Fruit fly (Drosophila melanogaster) whole organism, embryonic: ENCODE results near the gene CG9682.

Source experiments
- Ada2b ChIP-seq: fragments of 200-800 bp; sonication (Bioruptor generic); IDR thresholded peaks from 2 replicates; pipeline ENCODE4 v1.3.6; 2022; ENCODE audit warnings: missing biosample characterization, missing genetic modification characterization
- Aef1 ChIP-seq: fragments of 200-800 bp; sonication (Bioruptor generic); IDR thresholded peaks from 3 replicates; pipeline ENCODE4 v1.3.6; 2022; ENCODE audit warnings: missing biosample characterization, missing genetic modification characterization
- CG10979 ChIP-seq: fragments of 200-800 bp; sonication (Bioruptor generic); optimal IDR thresholded peaks from 2 replicates; lab custom pipeline; 2018; ENCODE audit warnings: missing biosample characterization, mild to moderate bottlenecking, missing genetic modification characterization, moderate library complexity
- CG14667 ChIP-seq: fragments of 200-800 bp; sonication (Bioruptor generic); IDR thresholded peaks from 2 replicates; pipeline ENCODE4 v1.3.6; 2022; ENCODE audit warnings: missing biosample characterization, missing genetic modification characterization
- CG15073 ChIP-seq: fragments of 200-800 bp; sonication (Bioruptor generic); optimal IDR thresholded peaks from 2 replicates; lab custom pipeline; 2016; ENCODE audit warnings: missing biosample characterization, missing genetic modification characterization
- CG1529 ChIP-seq: fragments of 200-800 bp; sonication (Bioruptor generic); optimal IDR thresholded peaks from 3 replicates; lab custom pipeline; 2018; ENCODE audit warnings: missing biosample characterization, missing genetic modification characterization
- CG17359 ChIP-seq: fragments of 200-800 bp; sonication (Bioruptor generic); optimal IDR thresholded peaks from 3 replicates; lab custom pipeline; 2018; ENCODE audit warnings: missing biosample characterization, mild to moderate bottlenecking, missing genetic modification characterization, moderate library complexity
- CG2116 ChIP-seq: fragments of 200-800 bp; sonication (Bioruptor generic); optimal IDR thresholded peaks from 3 replicates; lab custom pipeline; 2018; ENCODE audit warnings: missing biosample characterization, mild to moderate bottlenecking, missing genetic modification characterization
- CG2678 ChIP-seq: fragments of 200-800 bp; sonication (Bioruptor generic); optimal IDR thresholded peaks from 3 replicates; lab custom pipeline; 2019; ENCODE audit warnings: missing biosample characterization, mild to moderate bottlenecking, missing genetic modification characterization, moderate library complexity
- CG2889 ChIP-seq: fragments of 200-800 bp; sonication (Bioruptor generic); IDR thresholded peaks from 3 replicates; pipeline ENCODE4 v1.3.6; 2022; ENCODE audit warnings: missing biosample characterization, missing genetic modification characterization
- CG32532 ChIP-seq: fragments of 200-800 bp; sonication (Bioruptor generic); IDR thresholded peaks from 2 replicates; pipeline ENCODE4 v1.3.6; 2022; ENCODE audit warnings: missing biosample characterization, missing genetic modification characterization
- CG32767 ChIP-seq: fragments of 200-800 bp; sonication (Bioruptor generic); IDR thresholded peaks from 2 replicates; pipeline ENCODE4 v1.3.6; 2022; ENCODE audit warnings: missing biosample characterization, missing genetic modification characterization
- CG3281 ChIP-seq: fragments of 200-800 bp; sonication (Bioruptor generic); optimal IDR thresholded peaks from 3 replicates; lab custom pipeline; 2017; ENCODE audit warnings: missing biosample characterization, mild to moderate bottlenecking, missing genetic modification characterization
- CG4404 ChIP-seq: fragments of 200-800 bp; sonication (Bioruptor generic); IDR thresholded peaks from 2 replicates; pipeline ENCODE4 v1.3.6; 2022; ENCODE audit warnings: missing biosample characterization, missing genetic modification characterization
- CG4424 ChIP-seq: fragments of 200-800 bp; sonication (Bioruptor generic); optimal IDR thresholded peaks from 3 replicates; lab custom pipeline; 2016; ENCODE audit warnings: missing biosample characterization, missing genetic modification characterization
- CG7357 ChIP-seq: fragments of 200-800 bp; sonication (Bioruptor generic); IDR thresholded peaks from 3 replicates; pipeline ENCODE4 v1.3.6; 2022; ENCODE audit warnings: missing biosample characterization, missing genetic modification characterization
- CG8388 ChIP-seq: fragments of 200-800 bp; sonication (Bioruptor generic); optimal IDR thresholded peaks from 2 replicates; lab custom pipeline; 2019; ENCODE audit warnings: missing biosample characterization, mild to moderate bottlenecking, missing genetic modification characterization, moderate library complexity
- CG9727 ChIP-seq: fragments of 200-800 bp; sonication (Bioruptor generic); optimal IDR thresholded peaks from 3 replicates; lab custom pipeline; 2017; ENCODE audit warnings: missing biosample characterization, mild to moderate bottlenecking, missing genetic modification characterization
- CG9932 ChIP-seq: fragments of 200-800 bp; sonication (Bioruptor generic); IDR thresholded peaks from 2 replicates; pipeline ENCODE4 v1.3.6; 2022; ENCODE audit warnings: missing biosample characterization, missing genetic modification characterization
- D19A ChIP-seq: fragments of 200-800 bp; optimal IDR thresholded peaks from 3 replicates; lab custom pipeline; 2019; ENCODE audit warnings: missing biosample characterization, mild to moderate bottlenecking, missing genetic modification characterization, moderate library complexity
- Dfd ChIP-seq, 2 experiments: fragments of >200 bp; optimal IDR thresholded peaks; 2 replicates each; lab custom pipeline; 2017; ENCODE audit warnings: missing biosample characterization in 2 of 2, missing genetic modification characterization in 2 of 2
- Gug ChIP-seq: fragments of 200-800 bp; sonication (Bioruptor generic); IDR thresholded peaks from 4 replicates; pipeline ENCODE4 v1.3.6; 2022; ENCODE audit warnings: missing biosample characterization, missing genetic modification characterization
- H2.0 ChIP-seq: fragments of 200-800 bp; sonication (Bioruptor generic); IDR thresholded peaks from 2 replicates; pipeline ENCODE4 v1.3.6; 2022; ENCODE audit warnings: missing biosample characterization, missing genetic modification characterization
- HmgZ ChIP-seq: fragments of 200-800 bp; sonication (Bioruptor generic); optimal IDR thresholded peaks from 2 replicates; lab custom pipeline; 2018; ENCODE audit warnings: missing biosample characterization, mild to moderate bottlenecking, missing genetic modification characterization
- Hmr ChIP-seq: fragments of 200-800 bp; sonication (Bioruptor generic); optimal IDR thresholded peaks from 3 replicates; lab custom pipeline; 2017; ENCODE audit warnings: mild to moderate bottlenecking, missing biosample characterization, missing genetic modification reagents, missing genetic modification characterization
- Hr51 ChIP-seq, 2 experiments: fragments of 200-800 bp; sonication (Bioruptor generic); optimal IDR thresholded peaks; 2 replicates in 1 of 2; 3 replicates in 1 of 2; lab custom pipeline; 2016 to 2018; ENCODE audit warnings: missing biosample characterization in 2 of 2, missing genetic modification characterization in 2 of 2, mild to moderate bottlenecking in 1 of 2, moderate library complexity in 1 of 2
- Med ChIP-seq: fragments of 200-800 bp; sonication (Bioruptor generic); peaks from one replicate; lab custom pipeline; 2016; ENCODE audit warnings: missing biosample characterization, missing genetic modification characterization, mild to moderate bottlenecking, inconsistent platforms, moderate library complexity
- Meics ChIP-seq: fragments of 200-800 bp; sonication (Bioruptor generic); optimal IDR thresholded peaks from 2 replicates; lab custom pipeline; 2017; ENCODE audit warnings: missing biosample characterization, mild to moderate bottlenecking, missing genetic modification characterization
- Myb ChIP-seq: fragments of 200-800 bp; sonication (Bioruptor generic); optimal IDR thresholded peaks from 2 replicates; lab custom pipeline; 2016; ENCODE audit warnings: missing biosample characterization, missing genetic modification characterization
- Pdp1 ChIP-seq, 2 experiments: fragments of 200-800 bp; sonication (Bioruptor generic); optimal IDR thresholded peaks; 3 replicates each; lab custom pipeline; 2016; ENCODE audit warnings: missing biosample characterization in 2 of 2, missing genetic modification characterization in 2 of 2, mild to moderate bottlenecking in 1 of 2, moderate library complexity in 1 of 2
- Ravus ChIP-seq: fragments of 200-800 bp; sonication (Bioruptor generic); IDR thresholded peaks from 2 replicates; pipeline ENCODE4 v1.3.6; 2022; ENCODE audit warnings: missing biosample characterization, missing genetic modification characterization
- Sry-δ ChIP-seq: fragments of 200-800 bp; sonication (Bioruptor generic); optimal IDR thresholded peaks from 2 replicates; lab custom pipeline; 2016; ENCODE audit warnings: missing biosample characterization, missing genetic modification characterization
- abd-A ChIP-seq: fragments of 200-800 bp; sonication (Bioruptor generic); optimal IDR thresholded peaks from 3 replicates; lab custom pipeline; 2019; ENCODE audit warnings: missing biosample characterization, mild to moderate bottlenecking, missing genetic modification characterization, moderate library complexity
- bsh ChIP-seq, 2 experiments: fragments of 200-800 bp; sonication (Bioruptor generic); optimal IDR thresholded peaks; 2 replicates each; lab custom pipeline; 2017 to 2018; ENCODE audit warnings: mild to moderate bottlenecking in 2 of 2, missing biosample characterization in 2 of 2, missing genetic modification characterization in 2 of 2, moderate library complexity in 1 of 2
- caup ChIP-seq: fragments of 200-800 bp; sonication (Bioruptor generic); optimal IDR thresholded peaks from 3 replicates; lab custom pipeline; 2017; ENCODE audit warnings: missing biosample characterization, mild to moderate bottlenecking, missing genetic modification characterization, moderate library complexity; ENCODE audit not compliant: severe bottlenecking
- chinmo ChIP-seq: fragments of 200-800 bp; sonication (Bioruptor generic); IDR thresholded peaks from 4 replicates; pipeline ENCODE4 v1.3.6; 2022; ENCODE audit warnings: missing biosample characterization, missing genetic modification characterization; ENCODE audit not compliant: partially characterized antibody
- corto ChIP-seq: fragments of 200-800 bp; sonication (Bioruptor generic); optimal IDR thresholded peaks from 2 replicates; lab custom pipeline; 2016; ENCODE audit warnings: missing biosample characterization, mild to moderate bottlenecking, missing genetic modification characterization, moderate library complexity
- dati ChIP-seq: fragments of 200-800 bp; sonication (Bioruptor generic); IDR thresholded peaks from 2 replicates; pipeline ENCODE4 v1.3.6; 2022; ENCODE audit warnings: missing biosample characterization, missing genetic modification characterization
- eve ChIP-seq, 2 experiments: fragments of >200 bp; optimal IDR thresholded peaks; 2 replicates each; lab custom pipeline; 2017; ENCODE audit warnings: missing biosample characterization in 2 of 2, missing genetic modification characterization in 2 of 2
- ftz-f1 ChIP-seq: fragments of 200-800 bp; sonication (Bioruptor generic); optimal IDR thresholded peaks from 2 replicates; lab custom pipeline; 2016; ENCODE audit warnings: missing biosample characterization, missing genetic modification characterization
- lab ChIP-seq: fragments of 200-800 bp; sonication (Bioruptor generic); optimal IDR thresholded peaks from 3 replicates; lab custom pipeline; 2017; ENCODE audit warnings: missing biosample characterization, missing genetic modification characterization, mild to moderate bottlenecking, moderate library complexity, missing genetic modification reagents
- pan ChIP-seq, 4 experiments: fragments of >200 bp in 3 of 4; fragments of 200-800 bp in 1 of 4; sonication (Bioruptor generic) in 1 of 4; optimal IDR thresholded peaks in 3 of 4; IDR thresholded peaks in 1 of 4; 2 replicates each; pipeline versions ENCODE4 v1.3.6 to Lab custom; 2017 to 2022; ENCODE audit warnings: missing biosample characterization in 2 of 4, missing genetic modification characterization in 2 of 4, mixed read lengths in 1 of 4
- sd ChIP-seq: fragments of 200-800 bp; sonication (Bioruptor generic); optimal IDR thresholded peaks from 3 replicates; lab custom pipeline; 2018; ENCODE audit warnings: missing biosample characterization, mild to moderate bottlenecking, missing genetic modification characterization, moderate library complexity
- sqz ChIP-seq: fragments of 200-800 bp; sonication (Bioruptor generic); optimal IDR thresholded peaks from 3 replicates; lab custom pipeline; 2018; ENCODE audit warnings: missing biosample characterization, mild to moderate bottlenecking, missing genetic modification characterization
- tgo ChIP-seq: fragments of 200-800 bp; sonication (Bioruptor generic); IDR thresholded peaks from 3 replicates; pipeline ENCODE4 v1.3.6; 2022; ENCODE audit warnings: missing biosample characterization, missing genetic modification characterization
- tll ChIP-seq, 2 experiments: fragments of 200-800 bp in 1 of 2; fragments of >200 bp in 1 of 2; sonication (Bioruptor generic) in 1 of 2; optimal IDR thresholded peaks; 2 replicates each; lab custom pipeline; 2017 to 2019; ENCODE audit warnings: missing biosample characterization in 2 of 2, missing genetic modification characterization in 2 of 2, mild to moderate bottlenecking in 1 of 2, moderate library complexity in 1 of 2
- vvl ChIP-seq: fragments of 200-800 bp; sonication (Bioruptor generic); IDR thresholded peaks from 2 replicates; pipeline ENCODE4 v1.3.6; 2022; ENCODE audit warnings: missing biosample characterization, missing genetic modification characterization

Gene CG9682

DNA sequence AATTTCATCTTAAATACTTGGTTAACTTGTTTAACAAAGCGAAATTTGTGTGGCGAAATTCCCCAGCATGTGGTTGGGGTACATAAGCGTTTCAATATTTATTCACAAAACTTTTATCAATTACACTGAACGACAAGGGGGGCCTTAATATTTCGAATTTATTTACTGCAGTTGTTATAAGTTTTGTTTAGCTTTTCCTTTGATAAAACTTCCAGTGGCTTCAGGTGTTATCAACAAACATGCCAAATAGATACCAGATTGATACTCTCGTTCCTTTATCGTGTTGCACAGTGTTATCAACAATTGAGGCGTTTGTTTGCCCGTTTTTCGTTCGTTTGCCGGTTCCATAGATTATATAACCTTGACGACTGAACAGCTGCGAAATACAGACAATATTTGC, 29.6 kb downstream of the CG9682 start (continued):
- TF ChIP-seq bsh (GFP tag; optimal IDR thresholded peaks at IDR 0.05; lab: Kevin White, UChicago): peak in 1 of 2 experiments; percentile 16
- TF ChIP-seq CG1529 (GFP tag; lab: Kevin White, UChicago): no peak
- TF ChIP-seq Sry-δ (GFP tag; lab: Kevin White, UChicago): no peak
- TF ChIP-seq CG2889 (GFP tag; lab: Robert Waterston, UW): peak; percentile 24; the same call in 1 of the 3 replicates
- TF ChIP-seq CG10979 (tag; lab: Kevin White, UChicago): peak; percentile 24
- no peak for TF ChIP-seq Dfd (GFP tag; optimal IDR thresholded peaks at IDR 0.05; lab: Kevin White, UChicago)
- TF ChIP-seq caup (GFP tag; lab: Kevin White, UChicago): peak; percentile 4
- no peak for TF ChIP-seq CG14667 (GFP tag; lab: Robert Waterston, UW)
- TF ChIP-seq CG7357 (GFP tag; lab: Robert Waterston, UW): no peak
- TF ChIP-seq Med: peak; percentile 89
- peak in 1 of 2 experiments; percentile 68 for TF ChIP-seq Pdp1 (GFP tag; optimal IDR thresholded peaks at IDR 0.05; lab: Kevin White, UChicago)
- peak in 1 of 2 experiments; percentile 2 for TF ChIP-seq Hr51 (GFP tag; optimal IDR thresholded peaks at IDR 0.05; lab: Kevin White, UChicago)
- TF ChIP-seq vvl: peak; percentile 53; the same call in 1 of the 2 replicates
- peak; percentile 31; the same call in 1 of the 2 replicates for TF ChIP-seq CG4404 (GFP tag; lab: Robert Waterston, UW)
- peak; percentile 5 for TF ChIP-seq CG4424
- TF ChIP-seq Aef1 (GFP tag; lab: Robert Waterston, UW): 0 out of 3 replicates have a peak, but pooled peaks have one; percentile 14
- peak; percentile 6; the same call in 1 of the 2 replicates for TF ChIP-seq dati (GFP tag; lab: Robert Waterston, UW)
- TF ChIP-seq CG2678 (tag; lab: Kevin White, UChicago): peak; percentile 49
- TF ChIP-seq CG17359 (tag; lab: Kevin White, UChicago): peak; percentile 17
- TF ChIP-seq CG9932 (GFP tag; lab: Robert Waterston, UW): peak; percentile 12; the same call in 1 of the 2 replicates
- TF ChIP-seq CG9727 (GFP tag; lab: Kevin White, UChicago): peak; percentile 30
- no peak for TF ChIP-seq pan (optimal IDR thresholded peaks at IDR 0.05; lab: Kevin White, UChicago)
- peak in 1 of 2 experiments; percentile 24 for TF ChIP-seq pan (GFP tag; optimal IDR thresholded peaks at IDR 0.05 in 1 of 2, IDR thresholded peaks at IDR 0.05 in 1 of 2)
- TF ChIP-seq tgo (GFP tag; lab: Robert Waterston, UW): peak; percentile 27; the same call in 1 of the 3 replicates
- TF ChIP-seq CG15073: no peak
- peak; percentile 60 for TF ChIP-seq CG32532 (GFP tag; lab: Robert Waterston, UW)
- TF ChIP-seq H2.0 (GFP tag; lab: Robert Waterston, UW): peak; percentile 37; the same call in 1 of the 2 replicates
- no peak for TF ChIP-seq Ravus (GFP tag; lab: Robert Waterston, UW)
- TF ChIP-seq lab (GFP tag; lab: Kevin White, UChicago): peak; percentile 65
- peak; percentile 26 for TF ChIP-seq Hmr (GFP tag; lab: Kevin White, UChicago)
- no peak for TF ChIP-seq CG2116 (GFP tag; lab: Kevin White, UChicago)
- peak; percentile 2 for TF ChIP-seq CG8388 (GFP tag; lab: Kevin White, UChicago)
- peak; percentile 37 for TF ChIP-seq Meics
- TF ChIP-seq, all 482 proteins: peak for 93

DNA sequence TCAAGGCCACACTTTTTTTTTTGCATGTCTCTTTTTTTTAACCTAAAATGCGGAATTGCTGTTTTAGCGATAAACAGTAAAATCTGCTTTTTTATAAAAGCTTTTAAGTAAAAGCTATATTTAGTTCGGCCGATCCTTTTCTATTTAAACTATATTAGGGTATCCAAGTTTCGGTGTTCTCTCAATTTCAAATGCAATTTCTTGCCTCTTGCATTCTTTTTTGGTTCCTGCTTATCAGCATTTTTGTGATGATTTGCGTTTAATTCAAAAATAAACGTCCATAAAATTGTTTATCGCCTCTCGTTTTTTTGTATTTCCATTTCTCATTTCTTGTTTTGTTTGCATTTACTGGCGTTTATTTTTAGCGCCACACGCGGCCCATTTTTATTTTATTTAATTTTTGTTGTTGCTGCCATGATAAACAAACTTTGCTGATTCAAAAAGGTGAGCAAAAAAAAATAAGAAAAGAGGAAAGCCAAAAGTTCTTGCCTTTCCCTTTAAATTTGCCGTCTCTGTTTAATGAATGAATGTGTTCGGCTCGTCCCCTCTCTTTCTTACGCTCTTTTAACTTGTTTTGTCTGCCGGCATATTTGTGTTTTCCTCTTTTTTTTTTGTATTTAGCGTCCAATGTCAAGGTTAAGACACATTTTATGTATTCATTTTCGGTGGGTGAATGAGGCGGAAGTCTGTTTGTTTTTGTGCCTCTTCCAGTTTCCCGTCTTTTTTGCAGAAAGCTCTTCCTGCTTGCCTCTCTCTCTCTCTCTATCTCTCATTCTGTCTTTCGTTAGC, 30.8 kb downstream of the CG9682 start:
- TF ChIP-seq Myb (peak; percentile 7), Gug (GFP tag; lab: Robert Waterston, UW) (no peak), D19A (peak; percentile 80), sd (peak; percentile 52), eve (GFP tag; optimal IDR thresholded peaks at IDR 0.05; lab: Kevin White, UChicago) (no peak), abd-A (peak; percentile 64), tll (GFP tag; optimal IDR thresholded peaks at IDR 0.05; lab: Kevin White, UChicago) (no peak), CG32767 (GFP tag; lab: Robert Waterston, UW) (peak; percentile 51; the same call in 1 of the 2 replicates), sqz (peak; percentile 43), chinmo (0 out of 4 replicates have a peak, but pooled peaks have one; percentile 17), Ada2b (GFP tag; lab: Robert Waterston, UW) (no peak), ftz-f1 (peak; percentile 43), CG3281 (GFP tag; lab: Kevin White, UChicago) (no peak), HmgZ (no peak), corto (GFP tag; lab: Kevin White, UChicago) (peak; percentile 72)
